Worm (Caenorhabditis elegans) whole organism, L3 larva: ENCODE data around the gene rgs-1.

Source experiments
- aly-2 ChIP-seq: fragments of 150-350 bp; optimal IDR thresholded peaks from 2 replicates; lab custom pipeline; 2014; ENCODE audit warnings: missing biosample characterization, missing genetic modification characterization
- ama-1 ChIP-seq: fragments of 150-350 bp; optimal IDR thresholded peaks from 2 replicates; lab custom pipeline; 2018
- egl-5 ChIP-seq: fragments of 150-350 bp; optimal IDR thresholded peaks from 2 replicates; lab custom pipeline; 2017; ENCODE audit warnings: missing biosample characterization, missing genetic modification reagents, missing genetic modification characterization, inconsistent platforms
- elt-2 ChIP-seq: sonication (generic microtip); optimal IDR thresholded peaks from 2 replicates; lab custom pipeline; 2016; ENCODE audit warnings: missing genetic modification reagents, mild to moderate bottlenecking, missing genetic modification characterization, missing compliant biosample characterization
- fkh-10 ChIP-seq: sonication (generic microtip); optimal IDR thresholded peaks from 2 replicates; lab custom pipeline; 2017; ENCODE audit warnings: missing biosample characterization, missing genetic modification reagents, missing genetic modification characterization
- lin-39 ChIP-seq: fragments of 150-350 bp; optimal IDR thresholded peaks from 2 replicates; lab custom pipeline; 2018; ENCODE audit warnings: missing biosample characterization, missing genetic modification reagents, missing genetic modification characterization
- nhr-11 ChIP-seq: fragments of 150-350 bp; optimal IDR thresholded peaks from 2 replicates; lab custom pipeline; 2014; ENCODE audit warnings: missing biosample characterization, missing genetic modification characterization
- nhr-28 ChIP-seq: fragments of 150-350 bp; optimal IDR thresholded peaks from 2 replicates; lab custom pipeline; 2014; ENCODE audit warnings: missing biosample characterization, missing genetic modification characterization
- nhr-43 ChIP-seq: sonication (generic microtip); optimal IDR thresholded peaks from 2 replicates; lab custom pipeline; 2016; ENCODE audit warnings: mild to moderate bottlenecking, missing genetic modification characterization, missing compliant biosample characterization; ENCODE audit not compliant: poor library complexity, severe bottlenecking
- pha-4 ChIP-seq: fragments of 150-350 bp; optimal IDR thresholded peaks from 2 replicates; lab custom pipeline; 2014; ENCODE audit warnings: missing biosample characterization, missing genetic modification reagents, missing genetic modification characterization
- unc-39 ChIP-seq: sonication (generic microtip); optimal IDR thresholded peaks from 4 replicates; lab custom pipeline; 2017; ENCODE audit warnings: missing biosample characterization, missing genetic modification characterization
- unc-62 ChIP-seq: fragments of 150-350 bp; sonication (generic microtip); optimal IDR thresholded peaks from 4 replicates; lab custom pipeline; 2014; ENCODE audit warnings: missing biosample characterization, missing genetic modification reagents, missing genetic modification characterization
- ztf-11 ChIP-seq: fragments of 150-350 bp; optimal IDR thresholded peaks from 2 replicates; lab custom pipeline; 2014; ENCODE audit warnings: missing biosample characterization, missing genetic modification characterization

DNA sequence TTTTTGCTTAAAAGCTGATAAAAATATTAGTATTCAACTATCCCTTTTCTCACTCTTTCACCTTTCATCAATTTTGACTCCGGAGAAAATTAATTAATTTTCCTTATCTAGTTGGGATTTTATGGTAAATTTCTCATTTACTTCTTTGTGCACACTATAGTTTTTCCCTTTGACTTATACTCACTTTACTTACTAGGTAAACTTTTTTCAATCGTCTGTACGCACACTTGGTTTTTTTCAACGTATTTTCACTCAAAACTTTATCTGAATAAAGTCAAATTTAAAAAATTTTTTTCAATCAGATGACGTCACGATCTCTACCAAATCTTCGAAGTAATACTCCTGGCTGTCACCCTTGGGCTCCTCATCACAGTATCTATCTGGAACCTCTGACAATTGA, 4.2 kb downstream of the rgs-1 start, which contains the start of gene C05B5.16:
- TF ChIP-seq unc-62 (GFP tag; lab: Kevin White, UChicago) (no peak), aly-2 (tag; lab: Kevin White, UChicago) (no peak), unc-39 (tag; lab: Kevin White, UChicago) (no peak), ama-1 (lab: Kevin White, UChicago) (no peak), elt-2 (tag; lab: Kevin White, UChicago) (no peak), egl-5 (tag; lab: Kevin White, UChicago) (no peak), nhr-43 (no peak), nhr-11 (no peak), lin-39 (tag; lab: Kevin White, UChicago) (no peak), nhr-28 (tag; lab: Kevin White, UChicago) (no peak), fkh-10 (GFP tag; lab: Kevin White, UChicago) (no peak), pha-4 (tag; lab: Kevin White, UChicago) (no peak), ztf-11 (tag; lab: Kevin White, UChicago) (no peak)
